Fruit fly (Drosophila melanogaster) whole organism, embryonic: Measurements from ENCODE around the gene CG15517.

Experiments
- Awh ChIP-seq: fragments of 200-800 bp; sonication (Bioruptor generic); IDR thresholded peaks from 2 replicates; pipeline ENCODE4, ENCODE4 v1.3.6; 2022; ENCODE audit warnings: missing biosample characterization, missing genetic modification characterization
- CG10267 ChIP-seq: fragments of 200-800 bp; sonication (Bioruptor generic); optimal IDR thresholded peaks from 2 replicates; lab custom pipeline; 2018; ENCODE audit warnings: missing biosample characterization, mild to moderate bottlenecking, missing genetic modification characterization, moderate library complexity
- CG10959 ChIP-seq: fragments of 200-800 bp; sonication (Bioruptor generic); IDR thresholded peaks from 2 replicates; pipeline ENCODE4 v1.3.6; 2022; ENCODE audit warnings: missing biosample characterization, missing genetic modification characterization
- CG13775 ChIP-seq: fragments of 200-800 bp; sonication (Bioruptor generic); optimal IDR thresholded peaks from 3 replicates; lab custom pipeline; 2017; ENCODE audit warnings: missing biosample characterization, mild to moderate bottlenecking, missing genetic modification characterization
- CG15479 ChIP-seq: fragments of 200-800 bp; sonication (Bioruptor generic); optimal IDR thresholded peaks from 3 replicates; lab custom pipeline; 2019; ENCODE audit warnings: missing biosample characterization, mild to moderate bottlenecking, missing genetic modification characterization, moderate library complexity
- CG17385 ChIP-seq: fragments of 200-800 bp; sonication (Bioruptor generic); optimal IDR thresholded peaks from 3 replicates; lab custom pipeline; 2018; ENCODE audit warnings: missing biosample characterization, mild to moderate bottlenecking, missing genetic modification characterization
- CG17829 ChIP-seq: fragments of 200-800 bp; optimal IDR thresholded peaks from 2 replicates; lab custom pipeline; 2019; ENCODE audit warnings: missing biosample characterization, mild to moderate bottlenecking, missing genetic modification characterization, moderate library complexity
- CG2199 ChIP-seq: fragments of 200-800 bp; sonication (Bioruptor generic); IDR thresholded peaks from 3 replicates; pipeline ENCODE4 v1.3.6; 2022; ENCODE audit warnings: missing biosample characterization, missing genetic modification characterization
- CG2875 ChIP-seq: fragments of 200-800 bp; sonication (Bioruptor generic); optimal IDR thresholded peaks from 2 replicates; lab custom pipeline; 2017; ENCODE audit warnings: missing biosample characterization, mild to moderate bottlenecking, missing genetic modification characterization, missing genetic modification reagents
- CG30020 ChIP-seq: fragments of 200-800 bp; optimal IDR thresholded peaks from 2 replicates; lab custom pipeline; 2019; ENCODE audit warnings: missing biosample characterization, mild to moderate bottlenecking, missing genetic modification characterization, moderate library complexity
- CG3163 ChIP-seq: fragments of 200-800 bp; sonication (Bioruptor generic); optimal IDR thresholded peaks from 3 replicates; lab custom pipeline; 2016; ENCODE audit warnings: missing biosample characterization, missing genetic modification characterization
- CG4617 ChIP-seq: fragments of 200-800 bp; sonication (Bioruptor generic); optimal IDR thresholded peaks from 3 replicates; lab custom pipeline; 2016; ENCODE audit warnings: missing biosample characterization, missing genetic modification characterization, borderline replicate concordance
- CG6175 ChIP-seq: fragments of 200-800 bp; sonication (Bioruptor generic); IDR thresholded peaks from 3 replicates; pipeline ENCODE4 v1.3.6; 2022; ENCODE audit warnings: missing biosample characterization, missing genetic modification characterization
- CG7357 ChIP-seq: fragments of 200-800 bp; sonication (Bioruptor generic); IDR thresholded peaks from 3 replicates; pipeline ENCODE4 v1.3.6; 2022; ENCODE audit warnings: missing biosample characterization, missing genetic modification characterization
- CG7372 ChIP-seq: fragments of 200-800 bp; sonication (Bioruptor generic); IDR thresholded peaks from 2 replicates; pipeline ENCODE4 v1.3.6; 2022; ENCODE audit warnings: missing biosample characterization, missing genetic modification characterization
- CG9215 ChIP-seq: fragments of 200-800 bp; sonication (Bioruptor generic); IDR thresholded peaks from 2 replicates; pipeline ENCODE4 v1.3.6; 2022; ENCODE audit warnings: missing biosample characterization, missing genetic modification characterization
- CG9817 ChIP-seq: fragments of 200-800 bp; sonication (Bioruptor generic); optimal IDR thresholded peaks from 2 replicates; lab custom pipeline; 2018; ENCODE audit warnings: missing biosample characterization, mild to moderate bottlenecking, missing genetic modification characterization, moderate library complexity
- CoRest ChIP-seq: fragments of 200-800 bp; sonication (Bioruptor generic); optimal IDR thresholded peaks from 3 replicates; lab custom pipeline; 2018; ENCODE audit warnings: missing biosample characterization, mild to moderate bottlenecking, missing genetic modification characterization, moderate library complexity
- D19A ChIP-seq: fragments of 200-800 bp; optimal IDR thresholded peaks from 3 replicates; lab custom pipeline; 2019; ENCODE audit warnings: missing biosample characterization, mild to moderate bottlenecking, missing genetic modification characterization, moderate library complexity
- D19B ChIP-seq: fragments of 200-800 bp; sonication (Bioruptor generic); optimal IDR thresholded peaks from 2 replicates; lab custom pipeline; 2017; ENCODE audit warnings: missing biosample characterization, mild to moderate bottlenecking, missing genetic modification characterization
- Doc2 ChIP-seq: fragments of 200-800 bp; sonication (Bioruptor generic); IDR thresholded peaks from 2 replicates; pipeline ENCODE4 v1.3.6; 2022; ENCODE audit warnings: missing biosample characterization, missing genetic modification characterization
- Doc3 ChIP-seq: fragments of 200-800 bp; sonication (Bioruptor generic); IDR thresholded peaks from 3 replicates; pipeline ENCODE4 v1.3.6; 2022; ENCODE audit warnings: missing biosample characterization, missing genetic modification characterization; ENCODE audit not compliant: partially characterized antibody
- Fer2 ChIP-seq: fragments of 200-800 bp; sonication (Bioruptor generic); optimal IDR thresholded peaks from 2 replicates; lab custom pipeline; 2018; ENCODE audit warnings: missing biosample characterization, mild to moderate bottlenecking, missing genetic modification characterization, moderate library complexity
- HLHmδ ChIP-seq: fragments of 200-800 bp; sonication (Bioruptor generic); optimal IDR thresholded peaks from 2 replicates; lab custom pipeline; 2018; ENCODE audit warnings: missing biosample characterization, mild to moderate bottlenecking, missing genetic modification characterization, moderate library complexity
- Hand ChIP-seq: fragments of 200-800 bp; sonication (Bioruptor generic); optimal IDR thresholded peaks from 2 replicates; lab custom pipeline; 2017; ENCODE audit warnings: mild to moderate bottlenecking, missing biosample characterization, missing genetic modification reagents, missing genetic modification characterization
- Hsf ChIP-seq: fragments of 200-800 bp; sonication (Bioruptor generic); optimal IDR thresholded peaks from 3 replicates; lab custom pipeline; 2016; ENCODE audit warnings: missing biosample characterization, missing genetic modification characterization
- Lhr ChIP-seq: fragments of 200-800 bp; sonication (Bioruptor generic); optimal IDR thresholded peaks from 3 replicates; lab custom pipeline; 2017; ENCODE audit warnings: mild to moderate bottlenecking, missing biosample characterization, missing genetic modification reagents, missing genetic modification characterization
- Lpt ChIP-seq: fragments of >200 bp; optimal IDR thresholded peaks from 2 replicates; lab custom pipeline; 2018; ENCODE audit warnings: missing biosample characterization, missing genetic modification characterization
- Max ChIP-seq: fragments of 200-800 bp; sonication (Bioruptor generic); optimal IDR thresholded peaks from 2 replicates; lab custom pipeline; 2016; ENCODE audit warnings: missing biosample characterization, mild to moderate bottlenecking, missing genetic modification characterization
- Meics ChIP-seq: fragments of 200-800 bp; sonication (Bioruptor generic); optimal IDR thresholded peaks from 2 replicates; lab custom pipeline; 2017; ENCODE audit warnings: missing biosample characterization, mild to moderate bottlenecking, missing genetic modification characterization
- NC2α ChIP-seq: fragments of 200-800 bp; sonication (Bioruptor generic); optimal IDR thresholded peaks from 2 replicates; lab custom pipeline; 2016; ENCODE audit warnings: missing biosample characterization, missing genetic modification characterization
- Pdp1 ChIP-seq, 2 experiments: fragments of 200-800 bp; sonication (Bioruptor generic); optimal IDR thresholded peaks; 3 replicates each; lab custom pipeline; 2016; ENCODE audit warnings: missing biosample characterization in 2 of 2, missing genetic modification characterization in 2 of 2, mild to moderate bottlenecking in 1 of 2, moderate library complexity in 1 of 2
- Rx ChIP-seq: fragments of 200-800 bp; sonication (Bioruptor generic); IDR thresholded peaks from 2 replicates; pipeline ENCODE4 v1.3.6; 2022; ENCODE audit warnings: missing biosample characterization, missing genetic modification characterization
- Usf ChIP-seq: fragments of 200-800 bp; sonication (Bioruptor generic); optimal IDR thresholded peaks from 2 replicates; lab custom pipeline; 2017; ENCODE audit warnings: missing genotype, missing biosample characterization, missing genetic modification characterization
- YL-1 ChIP-seq: fragments of 200-800 bp; sonication (Bioruptor generic); optimal IDR thresholded peaks from 3 replicates; lab custom pipeline; 2017; ENCODE audit warnings: missing biosample characterization, mild to moderate bottlenecking, missing genetic modification characterization
- al ChIP-seq: fragments of 200-800 bp; sonication (Bioruptor generic); IDR thresholded peaks from 2 replicates; pipeline ENCODE4 v1.3.6; 2022; ENCODE audit warnings: missing biosample characterization, missing genetic modification characterization
- br ChIP-seq: fragments of >200 bp; optimal IDR thresholded peaks from 2 replicates; lab custom pipeline; 2017
- dan ChIP-seq: fragments of 200-800 bp; sonication (Bioruptor generic); IDR thresholded peaks from 2 replicates; pipeline ENCODE4 v1.3.6; 2022; ENCODE audit warnings: missing biosample characterization, missing genetic modification characterization
- dati ChIP-seq: fragments of 200-800 bp; sonication (Bioruptor generic); IDR thresholded peaks from 2 replicates; pipeline ENCODE4 v1.3.6; 2022; ENCODE audit warnings: missing biosample characterization, missing genetic modification characterization
- dimm ChIP-seq: fragments of 200-800 bp; sonication (Bioruptor generic); IDR thresholded peaks from 2 replicates; pipeline ENCODE4 v1.3.6; 2022; ENCODE audit warnings: missing biosample characterization, missing genetic modification characterization
- dysf ChIP-seq: fragments of 200-800 bp; sonication (Bioruptor generic); IDR thresholded peaks from 3 replicates; pipeline ENCODE4 v1.3.6; 2022; ENCODE audit warnings: missing biosample characterization, missing genetic modification characterization
- gce ChIP-seq: fragments of 200-800 bp; sonication (Bioruptor generic); IDR thresholded peaks from 3 replicates; pipeline ENCODE4 v1.3.6; 2022; ENCODE audit warnings: missing biosample characterization, missing genetic modification characterization
- hbn ChIP-seq: fragments of 200-800 bp; sonication (Bioruptor generic); IDR thresholded peaks from 2 replicates; pipeline ENCODE4 v1.3.6; 2022; ENCODE audit warnings: missing biosample characterization, missing genetic modification characterization; ENCODE audit not compliant: partially characterized antibody
- kah ChIP-seq: fragments of 200-800 bp; sonication (Bioruptor generic); optimal IDR thresholded peaks from 2 replicates; lab custom pipeline; 2018; ENCODE audit warnings: missing biosample characterization, mild to moderate bottlenecking, missing genetic modification characterization
- nerfin-2 ChIP-seq: fragments of 200-800 bp; sonication (Bioruptor generic); IDR thresholded peaks from 2 replicates; pipeline ENCODE4 v1.3.6; 2022; ENCODE audit warnings: missing biosample characterization, missing genetic modification characterization; ENCODE audit not compliant: partially characterized antibody
- nom ChIP-seq: fragments of 200-800 bp; sonication (Bioruptor generic); optimal IDR thresholded peaks from 2 replicates; lab custom pipeline; 2017; ENCODE audit warnings: missing biosample characterization, missing genetic modification characterization, mild to moderate bottlenecking, moderate library complexity, missing genetic modification reagents
- sc ChIP-seq, 3 experiments: fragments of >200 bp in 2 of 3; fragments of 200-800 bp in 1 of 3; sonication (Bioruptor generic) in 1 of 3; optimal IDR thresholded peaks; 2 replicates in 2 of 3; 3 replicates in 1 of 3; lab custom pipeline; 2017; ENCODE audit warnings: mild to moderate bottlenecking in 1 of 3, missing biosample characterization in 1 of 3, missing genetic modification characterization in 1 of 3, missing genetic modification reagents in 1 of 3
- sima ChIP-seq: fragments of 200-800 bp; sonication (Bioruptor generic); optimal IDR thresholded peaks from 2 replicates; lab custom pipeline; 2016; ENCODE audit warnings: missing biosample characterization, missing genetic modification characterization
- stc ChIP-seq: fragments of 200-800 bp; sonication (Bioruptor generic); IDR thresholded peaks from 2 replicates; pipeline ENCODE4 v1.3.6; 2022; ENCODE audit warnings: missing biosample characterization, missing genetic modification characterization
- tll ChIP-seq, 2 experiments: fragments of 200-800 bp in 1 of 2; fragments of >200 bp in 1 of 2; sonication (Bioruptor generic) in 1 of 2; optimal IDR thresholded peaks; 2 replicates each; lab custom pipeline; 2017 to 2019; ENCODE audit warnings: missing biosample characterization in 2 of 2, missing genetic modification characterization in 2 of 2, mild to moderate bottlenecking in 1 of 2, moderate library complexity in 1 of 2
- wor ChIP-seq: fragments of 200-800 bp; sonication (Bioruptor generic); IDR thresholded peaks from 2 replicates; pipeline ENCODE4 v1.3.6; 2022; ENCODE audit warnings: missing biosample characterization, missing genetic modification characterization

The CG15517 gene

DNA sequence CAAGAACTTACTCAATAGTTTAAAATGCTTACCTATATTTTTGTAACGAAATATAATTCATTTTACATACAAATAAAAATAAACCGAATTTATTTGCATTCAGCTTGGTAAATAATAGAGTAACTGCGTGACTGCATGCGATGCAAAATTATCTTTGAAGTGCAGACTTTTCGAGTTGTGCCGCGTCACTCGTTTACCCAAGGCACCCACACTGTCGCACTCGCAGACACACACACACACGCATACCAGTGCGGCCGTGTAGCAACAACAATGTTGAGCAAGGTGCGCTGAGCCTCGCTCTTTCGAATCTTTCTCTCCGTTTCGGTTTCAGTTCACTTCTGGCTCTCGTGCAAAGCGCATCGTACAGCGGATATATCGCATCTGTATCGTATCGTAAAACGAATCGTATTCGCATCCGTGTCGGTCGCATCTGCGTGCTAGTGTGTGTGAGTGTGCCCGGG, 26.9 kb downstream of the CG15517 start, which contains the start of gene CG31038 (continued):
- no peak for TF ChIP-seq CG13775 (GFP tag; lab: Kevin White, UChicago)
- TF ChIP-seq Pdp1 (GFP tag; optimal IDR thresholded peaks at IDR 0.05; lab: Kevin White, UChicago): no peak
- no peak for TF ChIP-seq dysf (GFP tag; lab: Robert Waterston, UW)
- no peak for TF ChIP-seq sima (GFP tag; lab: Kevin White, UChicago)
- 0 out of 2 replicates have a peak, but pooled peaks have one; percentile 17 for TF ChIP-seq stc (GFP tag; lab: Robert Waterston, UW)
- no peak for TF ChIP-seq Lhr (GFP tag; lab: Kevin White, UChicago)
- no peak for TF ChIP-seq CG10959 (GFP tag; lab: Robert Waterston, UW)
- no peak for TF ChIP-seq Lpt (GFP tag; lab: Kevin White, UChicago)
- TF ChIP-seq Awh: no peak; the same call in 1 of the 2 replicates
- TF ChIP-seq hbn (GFP tag; lab: Robert Waterston, UW): no peak
- TF ChIP-seq NC2α (GFP tag; lab: Kevin White, UChicago): no peak
- TF ChIP-seq Hsf (GFP tag; lab: Kevin White, UChicago): no peak
- no peak for TF ChIP-seq CG10267
- no peak for TF ChIP-seq Doc3
- no peak for TF ChIP-seq dimm (GFP tag; lab: Robert Waterston, UW)
- no peak for TF ChIP-seq al (GFP tag; lab: Robert Waterston, UW)
- no peak for TF ChIP-seq Usf (GFP tag; lab: Kevin White, UChicago)
- no peak for TF ChIP-seq Meics (GFP tag; lab: Kevin White, UChicago)
- peak; percentile 89 for TF ChIP-seq HLHmδ
- TF ChIP-seq CG2875 (GFP tag; lab: Kevin White, UChicago): no peak
- TF ChIP-seq tll (GFP tag; optimal IDR thresholded peaks at IDR 0.05; lab: Kevin White, UChicago): peak in 1 of 2 experiments; percentile 25
- TF ChIP-seq CG9215: no peak
- peak; percentile 79 for TF ChIP-seq CG3163 (GFP tag; lab: Kevin White, UChicago)
- TF ChIP-seq Rx (GFP tag; lab: Robert Waterston, UW): no peak
- TF ChIP-seq CG17829 (tag; lab: Kevin White, UChicago): peak; percentile 20
- no peak for TF ChIP-seq sc (optimal IDR thresholded peaks at IDR 0.05; lab: Kevin White, UChicago)
- no peak for TF ChIP-seq sc (GFP tag; optimal IDR thresholded peaks at IDR 0.05; lab: Kevin White, UChicago)
- no peak for TF ChIP-seq Max (GFP tag; lab: Kevin White, UChicago)
- no peak for TF ChIP-seq wor
- no peak for TF ChIP-seq CG2199 (GFP tag; lab: Robert Waterston, UW)
- no peak for TF ChIP-seq br (lab: Kevin White, UChicago)
- no peak for TF ChIP-seq Fer2 (tag; lab: Kevin White, UChicago)
- peak; percentile 91 for TF ChIP-seq D19A (tag; lab: Kevin White, UChicago)
- TF ChIP-seq CG7357: no peak
- TF ChIP-seq nerfin-2: no peak
- TF ChIP-seq CG15479 (GFP tag; lab: Kevin White, UChicago): peak; percentile 85
- TF ChIP-seq D19B: no peak
- TF ChIP-seq CG4617 (GFP tag; lab: Kevin White, UChicago): no peak
- no peak for TF ChIP-seq CG7372
- peak; percentile 77 for TF ChIP-seq nom (GFP tag; lab: Kevin White, UChicago)
- TF ChIP-seq dan (GFP tag; lab: Robert Waterston, UW): no peak
- no peak for TF ChIP-seq CoRest
- peak; percentile 14 for TF ChIP-seq CG17385
- TF ChIP-seq CG6175 (GFP tag; lab: Robert Waterston, UW): no peak
- no peak for TF ChIP-seq CG9817
- no peak for TF ChIP-seq dati (GFP tag; lab: Robert Waterston, UW)
- no peak for TF ChIP-seq CG30020 (tag; lab: Kevin White, UChicago)
- TF ChIP-seq gce: no peak; the same call in 2 of the 3 replicates
- TF ChIP-seq kah (GFP tag; lab: Kevin White, UChicago): no peak
- TF ChIP-seq Hand (GFP tag; lab: Kevin White, UChicago): no peak
- TF ChIP-seq YL-1: no peak
- no peak for TF ChIP-seq Doc2 (GFP tag; lab: Robert Waterston, UW)
